Worm (Caenorhabditis elegans) whole organism, L1 larva: ENCODE measurements around the gene F13D12.8.

Experiments
- F16B12.6 ChIP-seq: fragments of 150-350 bp; optimal IDR thresholded peaks from 2 replicates; lab custom pipeline; 2014; ENCODE audit warnings: missing biosample characterization, missing genetic modification characterization
- aha-1 ChIP-seq: fragments of 150-350 bp; optimal IDR thresholded peaks from 2 replicates; lab custom pipeline; 2014; ENCODE audit warnings: missing biosample characterization, missing genetic modification characterization
- ceh-88 ChIP-seq: fragments of 200-800 bp; sonication (Bioruptor generic); IDR thresholded peaks from 2 replicates; pipeline ENCODE4 v1.3.6; 2022; ENCODE audit warnings: missing genetic modification characterization, missing compliant biosample characterization
- dsc-1 ChIP-seq: sonication (generic microtip); optimal IDR thresholded peaks from 2 replicates; lab custom pipeline; 2016; ENCODE audit warnings: mild to moderate bottlenecking, missing genetic modification characterization, missing compliant biosample characterization
- efl-1 ChIP-seq, 4 experiments: fragments of 150-350 bp; optimal IDR thresholded peaks in 3 of 4; peaks in 1 of 4; 1 replicate in 1 of 4; 2 replicates in 3 of 4; lab custom pipeline; 2014; ENCODE audit warnings: missing biosample characterization in 2 of 4, missing genetic modification characterization in 2 of 4, missing genetic modification reagents in 2 of 4
- egl-13 ChIP-seq: sonication (generic microtip); optimal IDR thresholded peaks from 2 replicates; lab custom pipeline; 2016; ENCODE audit warnings: missing genotype, missing genetic modification reagents, missing genetic modification characterization, missing compliant biosample characterization
- elt-3 ChIP-seq, 6 experiments: fragments of 150-350 bp in 1 of 6; sonication (generic microtip); optimal IDR thresholded peaks; 2 replicates each; lab custom pipeline; 2017 to 2018; ENCODE audit warnings: missing biosample characterization in 6 of 6, missing genetic modification characterization in 6 of 6, inconsistent platforms in 1 of 6
- fkh-4 ChIP-seq: sonication (generic microtip); optimal IDR thresholded peaks from 2 replicates; lab custom pipeline; 2016; ENCODE audit warnings: missing compliant biosample characterization, missing genetic modification characterization, borderline replicate concordance
- fkh-8 ChIP-seq: sonication (generic microtip); optimal IDR thresholded peaks from 2 replicates; lab custom pipeline; 2016; ENCODE audit warnings: mild to moderate bottlenecking, missing genetic modification characterization, missing compliant biosample characterization
- fos-1 ChIP-seq: fragments of 150-350 bp; optimal IDR thresholded peaks from 2 replicates; lab custom pipeline; 2014; ENCODE audit warnings: missing biosample characterization, missing genetic modification characterization
- grh-1 ChIP-seq: fragments of 200-800 bp; sonication (Bioruptor generic); IDR thresholded peaks from 2 replicates; pipeline ENCODE4 v1.3.6; 2022; ENCODE audit warnings: missing genetic modification reagents, missing genetic modification characterization, missing compliant biosample characterization
- hlh-4 ChIP-seq: sonication (generic microtip); optimal IDR thresholded peaks from 2 replicates; lab custom pipeline; 2016; ENCODE audit warnings: mild to moderate bottlenecking, missing genetic modification characterization, missing compliant biosample characterization
- irx-1 ChIP-seq: sonication (generic microtip); optimal IDR thresholded peaks from 2 replicates; lab custom pipeline; 2016; ENCODE audit warnings: missing genetic modification characterization, missing compliant biosample characterization
- lin-13 ChIP-seq: fragments of 150-350 bp; optimal IDR thresholded peaks from 2 replicates; lab custom pipeline; 2014; ENCODE audit warnings: missing biosample characterization, missing genetic modification reagents, missing genetic modification characterization
- lin-14 ChIP-seq: fragments of 200-800 bp; sonication (Bioruptor generic); optimal IDR thresholded peaks from 2 replicates; lab custom pipeline; 2018; ENCODE audit warnings: mild to moderate bottlenecking, missing genetic modification characterization, moderate library complexity, missing compliant biosample characterization
- lin-15B ChIP-seq: fragments of 150-350 bp; sonication (generic microtip); optimal IDR thresholded peaks from 3 replicates; lab custom pipeline; 2014; ENCODE audit warnings: missing biosample characterization, missing genetic modification characterization
- lir-3 ChIP-seq: sonication (generic microtip); optimal IDR thresholded peaks from 2 replicates; lab custom pipeline; 2016; ENCODE audit warnings: mild to moderate bottlenecking, missing genetic modification characterization, moderate library complexity, missing compliant biosample characterization; ENCODE audit not compliant: poor library complexity
- nhr-19 ChIP-seq: fragments of 200-800 bp; sonication (Bioruptor generic); conservative IDR thresholded peaks from 2 replicates; pipeline ENCODE4 v1.3.6; 2022; ENCODE audit warnings: missing genetic modification characterization, missing compliant biosample characterization
- nhr-47 ChIP-seq: sonication (generic microtip); optimal IDR thresholded peaks from 2 replicates; lab custom pipeline; 2016; ENCODE audit warnings: mild to moderate bottlenecking, missing genetic modification characterization, moderate library complexity, missing compliant biosample characterization
- nhr-71 ChIP-seq: sonication (generic microtip); optimal IDR thresholded peaks from 2 replicates; lab custom pipeline; 2016; ENCODE audit warnings: mild to moderate bottlenecking, missing genetic modification characterization, moderate library complexity, missing compliant biosample characterization
- nhr-76 ChIP-seq: sonication (generic microtip); optimal IDR thresholded peaks from 2 replicates; lab custom pipeline; 2017; ENCODE audit warnings: missing biosample characterization, missing genetic modification characterization
- nhr-85 ChIP-seq: sonication (generic microtip); peaks from one replicate; lab custom pipeline; 2016; ENCODE audit warnings: missing genetic modification characterization, inconsistent platforms, missing compliant biosample characterization
- pax-3 ChIP-seq: fragments of 200-800 bp; sonication (Bioruptor generic); optimal IDR thresholded peaks from 2 replicates; lab custom pipeline; 2018; ENCODE audit warnings: mild to moderate bottlenecking, missing genetic modification characterization, moderate library complexity, missing compliant biosample characterization
- pqm-1 ChIP-seq: sonication (generic microtip); optimal IDR thresholded peaks from 3 replicates; lab custom pipeline; 2017; ENCODE audit warnings: missing biosample characterization, missing genetic modification characterization
- skn-1 ChIP-seq: fragments of 150-350 bp; optimal IDR thresholded peaks from 2 replicates; lab custom pipeline; 2014; ENCODE audit warnings: missing biosample characterization, missing genetic modification characterization
- snpc-4 ChIP-seq: fragments of 150-350 bp; optimal IDR thresholded peaks from 2 replicates; lab custom pipeline; 2014; ENCODE audit warnings: missing biosample characterization, missing genetic modification characterization
- sptf-1 ChIP-seq: fragments of 150-350 bp; optimal IDR thresholded peaks from 2 replicates; lab custom pipeline; 2014; ENCODE audit warnings: missing biosample characterization, missing genetic modification characterization
- sup-37 ChIP-seq: fragments of 200-800 bp; sonication (Bioruptor generic); optimal IDR thresholded peaks from 2 replicates; lab custom pipeline; 2018; ENCODE audit warnings: mild to moderate bottlenecking, missing genetic modification characterization, missing compliant biosample characterization
- swsn-7 ChIP-seq: sonication (generic microtip); optimal IDR thresholded peaks from 2 replicates; lab custom pipeline; 2016; ENCODE audit warnings: missing genetic modification characterization, missing compliant biosample characterization
- tbx-2 ChIP-seq: sonication (generic microtip); optimal IDR thresholded peaks from 2 replicates; lab custom pipeline; 2016; ENCODE audit warnings: missing genetic modification characterization, missing compliant biosample characterization
- unc-62 ChIP-seq: fragments of 150-350 bp; optimal IDR thresholded peaks from 2 replicates; lab custom pipeline; 2014; ENCODE audit warnings: missing biosample characterization, missing genetic modification reagents, missing genetic modification characterization
- vab-15 ChIP-seq: sonication (generic microtip); optimal IDR thresholded peaks from 2 replicates; lab custom pipeline; 2017; ENCODE audit warnings: missing genotype, mild to moderate bottlenecking, missing genetic modification characterization, missing compliant biosample characterization

F13D12.8 gene

ce11 chrII:11777893-11778480 lies 45.6 kb upstream of the F13D12.8 start, which contains the start of the genes patr-1 and dna-2 (continued):
- peak in 1 of 6 experiments; percentile 18 for TF ChIP-seq elt-3 (tag; optimal IDR thresholded peaks at IDR 0.05; lab: Kevin White, UChicago)
- peak; percentile 4 for TF ChIP-seq egl-13 (tag; lab: Kevin White, UChicago)
- no peak for TF ChIP-seq hlh-4 (tag; lab: Kevin White, UChicago)
- TF ChIP-seq grh-1, result peak; percentile 36; the same call in 1 of the 2 replicates
- no peak for TF ChIP-seq aha-1 (tag; lab: Kevin White, UChicago)
- peak; percentile 16 for TF ChIP-seq snpc-4 (tag; lab: Kevin White, UChicago)
- TF ChIP-seq lin-15B, result peak; percentile 31
- TF ChIP-seq pax-3 (tag; lab: Kevin White, UChicago), result no peak
- peak; percentile 14 for TF ChIP-seq irx-1 (tag; lab: Kevin White, UChicago)
- peak; percentile 36 for TF ChIP-seq swsn-7 (tag; lab: Kevin White, UChicago)
- peak; percentile 58 for TF ChIP-seq nhr-19 (GFP tag; lab: Robert Waterston, UW)

- TF ChIP-seq efl-1 (optimal IDR thresholded peaks at IDR 0.05; lab: Kevin White, UChicago) (no peak), efl-1 (GFP tag; optimal IDR thresholded peaks at IDR 0.05 in 1 of 2; lab: Kevin White, UChicago) (peak in 1 of 2 experiments; percentile 92), nhr-85 (tag; lab: Kevin White, UChicago) (peak; percentile 18), fkh-8 (tag; lab: Kevin White, UChicago) (no peak)
Observed at ce11 chrII:11774218-11774617, 41.8 kb upstream of the F13D12.8 start, which contains the start of gene F44E5.1. Gene F44E5.1 (minus strand): TSS chrII:11774559.

ce11 chrII:11772364-11772763 lies 40.0 kb upstream of the F13D12.8 start, which contains the start of gene F44E5.15:
Gene F44E5.15 (plus strand): TSS chrII:11772664.
- TF ChIP-seq pqm-1 (tag; lab: Kevin White, UChicago), result no peak
- no peak for TF ChIP-seq fkh-4 (tag; lab: Kevin White, UChicago)
- TF ChIP-seq dsc-1 (tag; lab: Kevin White, UChicago), result no peak
- no peak for TF ChIP-seq unc-62
- no peak for TF ChIP-seq efl-1 (optimal IDR thresholded peaks at IDR 0.05; lab: Kevin White, UChicago)
- peak in 1 of 2 experiments; percentile 76 for TF ChIP-seq efl-1 (GFP tag; optimal IDR thresholded peaks at IDR 0.05 in 1 of 2; lab: Kevin White, UChicago)
- TF ChIP-seq hlh-4 (tag; lab: Kevin White, UChicago), result no peak
- TF ChIP-seq sup-37 (GFP tag; lab: Kevin White, UChicago), result no peak
- no peak for TF ChIP-seq nhr-47
- TF ChIP-seq, all 84 proteins: peak for 1

- TF ChIP-seq tbx-2 (tag; lab: Kevin White, UChicago) (no peak), pax-3 (tag; lab: Kevin White, UChicago) (no peak), lin-13 (GFP tag; lab: Kevin White, UChicago) (no peak), unc-62 (no peak), grh-1 (no peak), lin-14 (GFP tag; lab: Kevin White, UChicago) (no peak), nhr-76 (tag; lab: Kevin White, UChicago) (no peak), fos-1 (no peak), sptf-1 (no peak), skn-1 (tag; lab: Kevin White, UChicago) (no peak), ceh-88 (no peak), swsn-7 (tag; lab: Kevin White, UChicago) (no peak), F16B12.6 (tag; lab: Kevin White, UChicago) (no peak), nhr-71 (tag; lab: Kevin White, UChicago) (no peak), lir-3 (tag; lab: Kevin White, UChicago) (no peak), vab-15 (tag; lab: Kevin White, UChicago) (no peak)
Observed at ce11 chrII:11766472-11766871, 34.1 kb upstream of the F13D12.8 start, which contains the start of gene F44E5.2. Gene F44E5.2 (plus strand): TSS chrII:11766772.
